Worm (Caenorhabditis elegans) whole organism, L4 larva: Measurements from ENCODE around the gene B0496.6.
A peak's percentile ranks its signal among the peaks of the same experiment; 100 is the strongest.

ENCODE experiments used
- F26F4.8 ChIP-seq: fragments of 200-800 bp; sonication (Bioruptor generic); conservative IDR thresholded peaks from 2 replicates; pipeline ENCODE4 v1.3.6; 2022; ENCODE audit warnings: missing genetic modification characterization, missing compliant biosample characterization
- F44E2.7 ChIP-seq: fragments of 200-800 bp; sonication (Bioruptor generic); IDR thresholded peaks from 2 replicates; pipeline ENCODE4 v2.1.2; 2022; ENCODE audit warnings: missing genetic modification characterization, missing compliant biosample characterization
- R02D3.7 ChIP-seq: fragments of 150-350 bp; sonication (generic microtip); optimal IDR thresholded peaks from 3 replicates; lab custom pipeline; 2014; ENCODE audit warnings: missing biosample characterization, missing genetic modification characterization
- Y105C5A.15 ChIP-seq: fragments of 200-800 bp; sonication (Bioruptor generic); IDR thresholded peaks from 2 replicates; pipeline ENCODE4 v1.3.6; 2022; ENCODE audit warnings: missing genetic modification characterization, missing compliant biosample characterization
- Y48G9A.11 ChIP-seq: fragments of 200-800 bp; sonication (Bioruptor generic); IDR thresholded peaks from 2 replicates; pipeline ENCODE4 v1.3.6; 2022; ENCODE audit warnings: missing genetic modification reagents, missing genetic modification characterization, missing compliant biosample characterization
- Y5F2A.4 ChIP-seq: fragments of 200-800 bp; sonication (Bioruptor generic); optimal IDR thresholded peaks from 2 replicates; lab custom pipeline; 2018; ENCODE audit warnings: mild to moderate bottlenecking, missing genetic modification characterization, missing compliant biosample characterization
- aly-2 ChIP-seq: sonication (generic microtip); optimal IDR thresholded peaks from 2 replicates; lab custom pipeline; 2018; ENCODE audit warnings: missing biosample characterization, missing genetic modification characterization
- arid-1 ChIP-seq: fragments of 200-800 bp; sonication (Bioruptor generic); conservative IDR thresholded peaks from 2 replicates; pipeline ENCODE4 v1.3.6; 2022; ENCODE audit warnings: missing genetic modification reagents, missing genetic modification characterization, missing compliant biosample characterization
- ceh-20 ChIP-seq: fragments of 200-800 bp; sonication (Bioruptor generic); IDR thresholded peaks from 2 replicates; pipeline ENCODE4 v1.3.6; 2022; ENCODE audit warnings: missing genetic modification reagents, missing genetic modification characterization, missing compliant biosample characterization
- ces-1 ChIP-seq: fragments of 150-350 bp; sonication (generic microtip); optimal IDR thresholded peaks from 4 replicates; lab custom pipeline; 2014; ENCODE audit warnings: missing biosample characterization, missing genetic modification reagents, missing genetic modification characterization
- daf-12 ChIP-seq: fragments of 150-350 bp; optimal IDR thresholded peaks from 2 replicates; lab custom pipeline; 2014; ENCODE audit warnings: missing biosample characterization, missing genetic modification reagents, missing genetic modification characterization
- daf-16 ChIP-seq, 3 experiments: sonication (generic microtip); optimal IDR thresholded peaks; 2 replicates each; lab custom pipeline; 2016 to 2017; ENCODE audit warnings: missing genetic modification characterization in 3 of 3, missing genetic modification reagents in 3 of 3, mild to moderate bottlenecking in 2 of 3, missing compliant biosample characterization in 2 of 3, missing biosample characterization in 1 of 3, moderate library complexity in 1 of 3
- daf-19 ChIP-seq: fragments of 200-800 bp; sonication (Bioruptor generic); conservative IDR thresholded peaks from 2 replicates; pipeline ENCODE4 v1.3.6; 2022; ENCODE audit warnings: missing genetic modification characterization, missing compliant biosample characterization
- dmd-6 ChIP-seq: fragments of 200-800 bp; sonication (Bioruptor generic); IDR thresholded peaks from 2 replicates; pipeline ENCODE4 v1.3.6; 2022; ENCODE audit warnings: missing genetic modification reagents, missing genetic modification characterization, missing compliant biosample characterization
- dmd-8 ChIP-seq: fragments of 200-800 bp; sonication (Bioruptor generic); IDR thresholded peaks from 2 replicates; pipeline ENCODE4 v1.3.6; 2022; ENCODE audit warnings: missing genetic modification characterization, missing compliant biosample characterization
- dve-1 ChIP-seq: sonication (generic microtip); optimal IDR thresholded peaks from 2 replicates; lab custom pipeline; 2017; ENCODE audit warnings: antibody characterized with exemption, mild to moderate bottlenecking, missing genetic modification characterization, missing compliant biosample characterization; ENCODE audit not compliant: insufficient read depth
- egl-43 ChIP-seq: fragments of 200-800 bp; sonication (Bioruptor generic); IDR thresholded peaks from 2 replicates; pipeline ENCODE4 v1.3.6; 2022; ENCODE audit warnings: missing genetic modification reagents, missing genetic modification characterization, missing compliant biosample characterization
- hlh-11 ChIP-seq: fragments of 200-800 bp; sonication (Bioruptor generic); optimal IDR thresholded peaks from 2 replicates; lab custom pipeline; 2018; ENCODE audit warnings: mild to moderate bottlenecking, missing genetic modification characterization, missing compliant biosample characterization
- hlh-30 ChIP-seq: sonication (generic microtip); optimal IDR thresholded peaks from 2 replicates; lab custom pipeline; 2017; ENCODE audit warnings: antibody characterized with exemption, mild to moderate bottlenecking, missing genetic modification characterization, missing compliant biosample characterization; ENCODE audit not compliant: insufficient read depth
- hmg-1.1 ChIP-seq: fragments of 200-800 bp; sonication (Bioruptor generic); IDR thresholded peaks from 2 replicates; pipeline ENCODE4 v1.3.6; 2022; ENCODE audit warnings: missing genetic modification reagents, missing genetic modification characterization, missing compliant biosample characterization
- lin-15B ChIP-seq: fragments of 150-350 bp; sonication (generic microtip); optimal IDR thresholded peaks from 3 replicates; lab custom pipeline; 2014; ENCODE audit warnings: missing biosample characterization, missing genetic modification characterization
- lin-39 ChIP-seq: fragments of 150-350 bp; optimal IDR thresholded peaks from 2 replicates; lab custom pipeline; 2014; ENCODE audit warnings: missing biosample characterization, missing genetic modification reagents, missing genetic modification characterization
- lsy-2 ChIP-seq, 2 experiments: fragments of 150-350 bp in 1 of 2; sonication (generic microtip) in 1 of 2; optimal IDR thresholded peaks; 2 replicates each; lab custom pipeline; 2014 to 2017; ENCODE audit warnings: missing biosample characterization in 2 of 2, missing genetic modification characterization in 2 of 2
- madf-5 ChIP-seq, 2 experiments: fragments of 200-800 bp; sonication (Bioruptor generic); IDR thresholded peaks; 2 replicates each; pipeline ENCODE4 v1.3.6; 2022; ENCODE audit warnings: missing compliant biosample characterization in 2 of 2, missing genetic modification characterization in 2 of 2
- mdl-1 ChIP-seq, 2 experiments: fragments of 150-350 bp in 1 of 2; sonication (generic microtip) in 1 of 2; optimal IDR thresholded peaks; 2 replicates each; lab custom pipeline; 2014 to 2017; ENCODE audit warnings: missing biosample characterization in 2 of 2, missing genetic modification characterization in 2 of 2
- mes-2 ChIP-seq: sonication (generic microtip); optimal IDR thresholded peaks from 2 replicates; lab custom pipeline; 2016; ENCODE audit warnings: missing genotype, mild to moderate bottlenecking, missing genetic modification characterization, missing compliant biosample characterization; ENCODE audit not compliant: poor library complexity, severe bottlenecking
- mxl-2 ChIP-seq: fragments of 200-800 bp; sonication (Bioruptor generic); conservative IDR thresholded peaks from 2 replicates; pipeline ENCODE4 v1.3.6; 2022; ENCODE audit warnings: missing genetic modification reagents, missing genetic modification characterization, missing compliant biosample characterization
- mxl-3 ChIP-seq: fragments of 200-800 bp; sonication (Bioruptor generic); optimal IDR thresholded peaks from 2 replicates; lab custom pipeline; 2018; ENCODE audit warnings: mild to moderate bottlenecking, missing genetic modification characterization, missing compliant biosample characterization
- nhr-10 ChIP-seq: fragments of 150-350 bp; optimal IDR thresholded peaks from 2 replicates; lab custom pipeline; 2014; ENCODE audit warnings: missing biosample characterization, missing genetic modification characterization
- nhr-111 ChIP-seq: fragments of 200-800 bp; sonication (Bioruptor generic); optimal IDR thresholded peaks from 2 replicates; lab custom pipeline; 2018; ENCODE audit warnings: mild to moderate bottlenecking, missing genetic modification characterization, missing compliant biosample characterization
- nhr-237 ChIP-seq: sonication (generic microtip); optimal IDR thresholded peaks from 2 replicates; lab custom pipeline; 2017; ENCODE audit warnings: missing biosample characterization, missing genetic modification characterization
- nhr-25 ChIP-seq: sonication (generic microtip); optimal IDR thresholded peaks from 2 replicates; lab custom pipeline; 2017; ENCODE audit warnings: missing genetic modification characterization, mild to moderate bottlenecking, missing compliant biosample characterization, antibody characterized with exemption, moderate library complexity, borderline replicate concordance; ENCODE audit not compliant: insufficient read depth
- nhr-28 ChIP-seq: fragments of 150-350 bp; optimal IDR thresholded peaks from 2 replicates; lab custom pipeline; 2014; ENCODE audit warnings: missing biosample characterization, missing genetic modification characterization
- nhr-41 ChIP-seq: fragments of 200-800 bp; sonication (Bioruptor generic); IDR thresholded peaks from 2 replicates; pipeline ENCODE4 v1.3.6; 2022; ENCODE audit warnings: missing genetic modification reagents, missing genetic modification characterization, missing compliant biosample characterization
- nhr-42 ChIP-seq: fragments of 200-800 bp; sonication (Bioruptor generic); IDR thresholded peaks from 2 replicates; pipeline ENCODE4 v1.3.6; 2022; ENCODE audit warnings: missing genetic modification characterization, missing compliant biosample characterization
- pqm-1 ChIP-seq: sonication (generic microtip); optimal IDR thresholded peaks from 2 replicates; lab custom pipeline; 2017; ENCODE audit warnings: missing biosample characterization, missing genetic modification characterization
- skn-1 ChIP-seq: fragments of 150-350 bp; optimal IDR thresholded peaks from 2 replicates; lab custom pipeline; 2014; ENCODE audit warnings: missing biosample characterization, missing genetic modification characterization
- unc-39 ChIP-seq: sonication (generic microtip); optimal IDR thresholded peaks from 2 replicates; lab custom pipeline; 2017; ENCODE audit warnings: missing biosample characterization, missing genetic modification characterization
- unc-62 ChIP-seq, 3 experiments: fragments of 150-350 bp in 1 of 3; sonication (generic microtip); optimal IDR thresholded peaks in 2 of 3; peaks in 1 of 3; 1 replicate in 1 of 3; 2 replicates in 2 of 3; lab custom pipeline; 2014 to 2017; ENCODE audit warnings: missing biosample characterization in 3 of 3, missing genetic modification characterization in 3 of 3, missing genetic modification reagents in 3 of 3, missing genotype in 1 of 3
- zag-1 ChIP-seq: fragments of 150-350 bp; optimal IDR thresholded peaks from 2 replicates; lab custom pipeline; 2014; ENCODE audit warnings: missing biosample characterization, missing genetic modification characterization
- zip-11 ChIP-seq: fragments of 200-800 bp; sonication (Bioruptor generic); IDR thresholded peaks from 2 replicates; pipeline ENCODE4 v1.3.6; 2022; ENCODE audit warnings: missing genetic modification characterization, missing compliant biosample characterization
- zip-2 ChIP-seq: fragments of 150-350 bp; optimal IDR thresholded peaks from 2 replicates; lab custom pipeline; 2014; ENCODE audit warnings: missing biosample characterization, missing genetic modification characterization
- ztf-11 ChIP-seq: fragments of 150-350 bp; optimal IDR thresholded peaks from 2 replicates; lab custom pipeline; 2014; ENCODE audit warnings: missing biosample characterization, missing genetic modification characterization

The B0496.6 gene

ce11 chrIV:7393700-7394099 is 25.2 kb upstream of the B0496.6 start, which contains the start of gene pitr-1 (continued):
- TF ChIP-seq nhr-41 (GFP tag; lab: Robert Waterston, UW): no peak
- no peak for TF ChIP-seq F26F4.8 (GFP tag; lab: Robert Waterston, UW)
- TF ChIP-seq zag-1 (tag; lab: Kevin White, UChicago): no peak
- TF ChIP-seq hlh-30 (tag; lab: Kevin White, UChicago): peak; percentile 54
- peak; percentile 88 for TF ChIP-seq hlh-11 (tag; lab: Kevin White, UChicago)
- TF ChIP-seq zip-11 (GFP tag; lab: Robert Waterston, UW): no peak
- no peak for TF ChIP-seq lin-39
- no peak for TF ChIP-seq madf-5 (GFP tag; IDR thresholded peaks at IDR 0.05; lab: Robert Waterston, UW)
- TF ChIP-seq nhr-25 (tag; lab: Kevin White, UChicago): no peak
- TF ChIP-seq F44E2.7: no peak
- no peak for TF ChIP-seq unc-62 (GFP tag; optimal IDR thresholded peaks at IDR 0.05 in 1 of 2; lab: Kevin White, UChicago)
- TF ChIP-seq unc-62 (tag; optimal IDR thresholded peaks at IDR 0.05; lab: Kevin White, UChicago): no peak
- no peak for TF ChIP-seq Y105C5A.15 (GFP tag; lab: Robert Waterston, UW)
- TF ChIP-seq ztf-11 (tag; lab: Kevin White, UChicago): no peak
- TF ChIP-seq skn-1 (tag; lab: Kevin White, UChicago): no peak
- peak in 1 of 2 experiments; percentile 13 for TF ChIP-seq mdl-1 (tag; optimal IDR thresholded peaks at IDR 0.05; lab: Kevin White, UChicago)
- no peak for TF ChIP-seq nhr-237 (tag; lab: Kevin White, UChicago)
- TF ChIP-seq lsy-2 (tag; optimal IDR thresholded peaks at IDR 0.05; lab: Kevin White, UChicago): no peak
- TF ChIP-seq mxl-2 (GFP tag; lab: Robert Waterston, UW): no peak
- TF ChIP-seq lin-15B: no peak
- TF ChIP-seq Y48G9A.11 (GFP tag; lab: Robert Waterston, UW): no peak
- no peak for TF ChIP-seq Y5F2A.4
- no peak for TF ChIP-seq nhr-10 (tag; lab: Kevin White, UChicago)
- no peak for TF ChIP-seq unc-39 (tag; lab: Kevin White, UChicago)
- peak; percentile 78 for TF ChIP-seq nhr-28 (tag; lab: Kevin White, UChicago)
- TF ChIP-seq arid-1: no peak
- no peak for TF ChIP-seq dmd-8 (GFP tag; lab: Robert Waterston, UW)
- no peak for TF ChIP-seq daf-19 (GFP tag; lab: Robert Waterston, UW)
- TF ChIP-seq hmg-1.1 (GFP tag; lab: Robert Waterston, UW): no peak
- TF ChIP-seq daf-12: no peak
- TF ChIP-seq ces-1 (GFP tag; lab: Kevin White, UChicago): no peak
- TF ChIP-seq ceh-20 (GFP tag; lab: Robert Waterston, UW): no peak
- TF ChIP-seq nhr-42: no peak
- TF ChIP-seq dmd-6 (GFP tag; lab: Robert Waterston, UW): peak; percentile 59
- no peak for TF ChIP-seq nhr-111 (GFP tag; lab: Kevin White, UChicago)
- TF ChIP-seq aly-2 (tag; lab: Kevin White, UChicago): no peak
- TF ChIP-seq egl-43 (GFP tag; lab: Robert Waterston, UW): peak; percentile 20; the same call in 1 of the 2 replicates
- TF ChIP-seq mxl-3 (GFP tag; lab: Kevin White, UChicago): no peak
- no peak for TF ChIP-seq zip-2 (tag; lab: Kevin White, UChicago)
- TF ChIP-seq mes-2 (tag; lab: Kevin White, UChicago): no peak
- TF ChIP-seq R02D3.7 (tag; lab: Kevin White, UChicago): no peak
- peak; percentile 88 for TF ChIP-seq pqm-1
- peak; percentile 78 for TF ChIP-seq dve-1 (tag; lab: Kevin White, UChicago)
- no peak for TF ChIP-seq daf-16 (GFP tag; optimal IDR thresholded peaks at IDR 0.05; lab: Kevin White, UChicago)
- TF ChIP-seq daf-16 (tag; optimal IDR thresholded peaks at IDR 0.05; lab: Kevin White, UChicago): peak; percentile 84
